Worm (Caenorhabditis elegans): ENCODE results near the gene pigw-1.

pigw-1 gene

ce11 chrII:2862557-2863035 lies 22.1 kb downstream of the pigw-1 start:
- TF ChIP-seq ceh-36 (tag; optimal IDR thresholded peaks at IDR 0.05): peak; percentile 90
- TF ChIP-seq tbx-37 (GFP tag; conservative IDR thresholded peaks at IDR 0.05): no peak

- TF ChIP-seq scrt-1 (GFP tag; IDR thresholded peaks at IDR 0.05) (no peak), pes-1 (GFP tag; IDR thresholded peaks at IDR 0.05) (0 out of 2 replicates have a peak, but pooled peaks have one; percentile 18), B0310.2 (tag; optimal IDR thresholded peaks at IDR 0.05) (no peak), tbx-37 (GFP tag; conservative IDR thresholded peaks at IDR 0.05) (no peak), hmg-4 (GFP tag; optimal IDR thresholded peaks at IDR 0.05) (no peak), F13C5.2 (tag; optimal IDR thresholded peaks at IDR 0.05) (peak; percentile 37), tbx-11 (GFP tag; IDR thresholded peaks at IDR 0.05) (peak; percentile 44; the same call in 1 of the 2 replicates), aly-1 (tag; optimal IDR thresholded peaks at IDR 0.05) (no peak), sea-1 (GFP tag; conservative IDR thresholded peaks at IDR 0.05) (no peak)
Observed at ce11 chrII:2861385-2862099, 23.2 kb downstream of the pigw-1 start.

- TF ChIP-seq flt-1 (GFP tag; IDR thresholded peaks at IDR 0.05) (no peak), aly-1 (tag; optimal IDR thresholded peaks at IDR 0.05) (peak; percentile 40), hmg-4 (GFP tag; optimal IDR thresholded peaks at IDR 0.05) (peak; percentile 35), B0310.2 (tag; optimal IDR thresholded peaks at IDR 0.05) (no peak), tbx-37 (GFP tag; conservative IDR thresholded peaks at IDR 0.05) (no peak), tbx-11 (GFP tag; IDR thresholded peaks at IDR 0.05) (0 out of 2 replicates have a peak, but pooled peaks have one; percentile 12), ets-7 (tag; optimal IDR thresholded peaks at IDR 0.05) (no peak), pes-1 (GFP tag; IDR thresholded peaks at IDR 0.05) (peak; percentile 64), scrt-1 (GFP tag; IDR thresholded peaks at IDR 0.05) (peak; percentile 69), hmbx-1 (tag; optimal IDR thresholded peaks at IDR 0.05) (peak; percentile 1), ceh-36 (tag; optimal IDR thresholded peaks at IDR 0.05) (no peak), F13C5.2 (tag; optimal IDR thresholded peaks at IDR 0.05) (no peak), tra-4 (tag; optimal IDR thresholded peaks at IDR 0.05) (no peak), sea-1 (GFP tag; conservative IDR thresholded peaks at IDR 0.05) (no peak), hnd-1 (tag; optimal IDR thresholded peaks at IDR 0.05) (no peak), ceh-13 (GFP tag; optimal IDR thresholded peaks at IDR 0.05) (peak; percentile 7), ama-1 (optimal IDR thresholded peaks at IDR 0.05) (no peak)
Observed at ce11 chrII:2859873-2860821, 24.6 kb downstream of the pigw-1 start.

- TF ChIP-seq ceh-36 (tag; optimal IDR thresholded peaks at IDR 0.05) (peak; percentile 90), ama-1 (optimal IDR thresholded peaks at IDR 0.05) (no peak)
Observed at ce11 chrII:2859315-2859714, 25.4 kb downstream of the pigw-1 start.

- TF ChIP-seq ama-1 (optimal IDR thresholded peaks at IDR 0.05) (no peak), flt-1 (GFP tag; IDR thresholded peaks at IDR 0.05) (no peak), tbx-37 (GFP tag; conservative IDR thresholded peaks at IDR 0.05) (no peak), pes-1 (GFP tag; IDR thresholded peaks at IDR 0.05) (no peak), B0310.2 (tag; optimal IDR thresholded peaks at IDR 0.05) (no peak), ets-7 (tag; optimal IDR thresholded peaks at IDR 0.05) (no peak), hmbx-1 (tag; optimal IDR thresholded peaks at IDR 0.05) (no peak), ceh-13 (GFP tag; optimal IDR thresholded peaks at IDR 0.05) (no peak), hmg-4 (GFP tag; optimal IDR thresholded peaks at IDR 0.05) (no peak), ceh-36 (tag; optimal IDR thresholded peaks at IDR 0.05) (no peak), scrt-1 (GFP tag; IDR thresholded peaks at IDR 0.05) (no peak), tbx-11 (GFP tag; IDR thresholded peaks at IDR 0.05) (no peak), tra-4 (tag; optimal IDR thresholded peaks at IDR 0.05) (no peak), hnd-1 (tag; optimal IDR thresholded peaks at IDR 0.05) (no peak), F13C5.2 (tag; optimal IDR thresholded peaks at IDR 0.05) (no peak), aly-1 (tag; optimal IDR thresholded peaks at IDR 0.05) (no peak), sea-1 (GFP tag; conservative IDR thresholded peaks at IDR 0.05) (no peak)
Observed at ce11 chrII:2858851-2859250, 25.9 kb downstream of the pigw-1 start.

ce11 chrII:2857559-2857958 lies 27.2 kb downstream of the pigw-1 start:
- TF ChIP-seq scrt-1 (GFP tag; IDR thresholded peaks at IDR 0.05) (no peak), ceh-36 (tag; optimal IDR thresholded peaks at IDR 0.05) (no peak), tbx-37 (GFP tag; conservative IDR thresholded peaks at IDR 0.05) (no peak), flt-1 (GFP tag; IDR thresholded peaks at IDR 0.05) (no peak)

- TF ChIP-seq ceh-36 (tag; optimal IDR thresholded peaks at IDR 0.05) (no peak), hmg-4 (GFP tag; optimal IDR thresholded peaks at IDR 0.05) (no peak), sea-1 (GFP tag; conservative IDR thresholded peaks at IDR 0.05) (no peak), tbx-37 (GFP tag; conservative IDR thresholded peaks at IDR 0.05) (no peak), hnd-1 (tag; optimal IDR thresholded peaks at IDR 0.05) (no peak), B0310.2 (tag; optimal IDR thresholded peaks at IDR 0.05) (no peak), hmbx-1 (tag; optimal IDR thresholded peaks at IDR 0.05) (no peak), tbx-11 (GFP tag; IDR thresholded peaks at IDR 0.05) (no peak), ama-1 (optimal IDR thresholded peaks at IDR 0.05) (no peak)
Observed at ce11 chrII:2856114-2856513, 28.6 kb downstream of the pigw-1 start.

All from whole organism, early embryonic.